Worm (Caenorhabditis elegans): ENCODE results near the gene F37B4.15.

DNA sequence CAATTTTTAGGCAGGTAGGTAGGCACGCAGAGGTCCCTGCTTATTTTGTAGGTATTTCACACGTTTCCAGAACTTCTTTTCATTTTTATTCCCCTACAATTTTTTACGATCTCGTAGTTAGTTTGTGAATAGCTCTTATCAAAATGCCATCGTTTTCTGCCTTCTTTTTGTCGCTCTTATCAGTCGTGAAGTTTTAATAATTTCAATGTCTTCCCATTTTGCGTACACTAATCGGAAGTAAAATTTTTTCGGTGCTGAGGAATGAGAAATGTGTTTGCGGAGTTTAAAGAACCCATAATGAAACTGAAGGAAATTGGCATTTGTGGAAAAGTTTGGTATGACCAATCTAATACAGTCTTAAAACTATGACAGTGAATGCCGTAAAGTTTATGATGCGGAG is 11.7 kb upstream of the F37B4.15 start:
- TF ChIP-seq nhr-237 (tag; optimal IDR thresholded peaks at IDR 0.05) (no peak), ces-1 (GFP tag; optimal IDR thresholded peaks at IDR 0.05) (no peak), sptf-1 (tag; optimal IDR thresholded peaks at IDR 0.05) (no peak), ceh-39 (tag; optimal IDR thresholded peaks at IDR 0.05) (no peak), lsy-2 (tag; optimal IDR thresholded peaks at IDR 0.05) (no peak), nhr-28 (tag; optimal IDR thresholded peaks at IDR 0.05) (no peak), mab-5 (tag; optimal IDR thresholded peaks at IDR 0.05) (no peak), ztf-11 (tag; optimal IDR thresholded peaks at IDR 0.05) (no peak), snpc-4 (tag; optimal IDR thresholded peaks at IDR 0.05) (no peak), M03D4.4 (tag; optimal IDR thresholded peaks at IDR 0.05) (no peak), nhr-2 (tag; optimal IDR thresholded peaks at IDR 0.05) (no peak), nhr-76 (tag; optimal IDR thresholded peaks at IDR 0.05) (no peak), lin-32 (GFP tag; optimal IDR thresholded peaks at IDR 0.05) (no peak), unc-62 (GFP tag; optimal IDR thresholded peaks at IDR 0.05) (no peak)

Data from whole organism, mixed stage, embryonic.